Fruit fly (Drosophila melanogaster): ENCODE results near the gene bcn92.

bcn92 gene

DNA sequence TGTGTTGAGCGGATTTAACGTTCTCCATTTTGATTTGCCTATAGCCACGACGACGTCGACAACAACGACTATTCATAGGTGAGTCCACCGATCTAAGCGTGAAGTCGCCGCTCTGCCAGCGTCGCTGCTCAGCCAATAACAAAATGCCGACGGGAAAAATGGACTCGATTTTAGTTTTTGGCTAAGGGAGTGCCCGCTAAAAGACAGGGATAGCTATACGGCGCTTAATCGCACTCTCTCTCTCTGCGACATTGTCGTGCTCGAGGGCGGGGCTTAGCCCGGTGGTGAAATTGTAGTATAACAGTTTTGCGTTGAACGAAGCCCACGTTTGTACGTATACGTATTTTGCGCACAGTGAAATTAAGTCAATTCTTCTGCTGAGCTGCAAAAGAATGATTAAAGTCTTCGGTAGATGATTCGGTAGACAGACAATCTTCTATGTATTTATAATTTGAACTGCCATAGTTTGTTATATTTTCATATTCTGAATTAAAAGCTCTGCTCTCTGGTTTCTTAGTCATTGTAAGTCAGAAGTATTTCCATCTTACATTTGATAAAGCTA lies 23.8 kb downstream of the bcn92 start (continued):
- TF ChIP-seq CG7372 (GFP tag; IDR thresholded peaks at IDR 0.05): no peak
- TF ChIP-seq danr (GFP tag; IDR thresholded peaks at IDR 0.05): no peak
- no peak for TF ChIP-seq CG4424 (GFP tag; optimal IDR thresholded peaks at IDR 0.05)
- no peak for TF ChIP-seq BEAF-32 (GFP tag; optimal IDR thresholded peaks at IDR 0.05)
- TF ChIP-seq wek (GFP tag; optimal IDR thresholded peaks at IDR 0.05): no peak
- no peak for TF ChIP-seq Vsx1 (GFP tag; optimal IDR thresholded peaks at IDR 0.05)
- peak; percentile 95 for TF ChIP-seq ash1 (GFP tag; optimal IDR thresholded peaks at IDR 0.05)
- no peak for TF ChIP-seq dpn (GFP tag; optimal IDR thresholded peaks at IDR 0.05)
- TF ChIP-seq BtbVII (GFP tag; optimal IDR thresholded peaks at IDR 0.05): no peak
- TF ChIP-seq twi (tag; optimal IDR thresholded peaks at IDR 0.05): no peak
- TF ChIP-seq CG4282 (GFP tag; optimal IDR thresholded peaks at IDR 0.05): no peak
- no peak for TF ChIP-seq Mes4 (GFP tag; optimal IDR thresholded peaks at IDR 0.05)
- TF ChIP-seq Fer1 (GFP tag; optimal IDR thresholded peaks at IDR 0.05): no peak
- no peak for TF ChIP-seq Hr78 (GFP tag; optimal IDR thresholded peaks at IDR 0.05)
- no peak for TF ChIP-seq CG7786 (GFP tag; optimal IDR thresholded peaks at IDR 0.05)
- TF ChIP-seq CG11456 (GFP tag; IDR thresholded peaks at IDR 0.05): no peak
- no peak for TF ChIP-seq E2f1 (GFP tag; IDR thresholded peaks at IDR 0.05)
- no peak for TF ChIP-seq sens-2 (GFP tag; IDR thresholded peaks at IDR 0.05)
- TF ChIP-seq nerfin-1 (tag; optimal IDR thresholded peaks at IDR 0.05): no peak
- no peak for TF ChIP-seq cwo (GFP tag; optimal IDR thresholded peaks at IDR 0.05)
- TF ChIP-seq CG31365 (tag; optimal IDR thresholded peaks at IDR 0.05): no peak
- no peak for TF ChIP-seq Six4 (GFP tag; optimal IDR thresholded peaks at IDR 0.05)
- no peak for TF ChIP-seq CG9876 (GFP tag; optimal IDR thresholded peaks at IDR 0.05)
- TF ChIP-seq CG15269 (tag; optimal IDR thresholded peaks at IDR 0.05): no peak
- no peak for TF ChIP-seq Aef1 (GFP tag; IDR thresholded peaks at IDR 0.05)
- TF ChIP-seq trem (tag; optimal IDR thresholded peaks at IDR 0.05): no peak
- no peak for TF ChIP-seq ind (GFP tag; optimal IDR thresholded peaks at IDR 0.05)
- peak; percentile 34 for TF ChIP-seq CG8478 (optimal IDR thresholded peaks at IDR 0.05)
- TF ChIP-seq maf-S (GFP tag; optimal IDR thresholded peaks at IDR 0.05): no peak
- TF ChIP-seq fd3F (GFP tag; optimal IDR thresholded peaks at IDR 0.05): no peak
- TF ChIP-seq rib (GFP tag; IDR thresholded peaks at IDR 0.05): 0 out of 2 replicates have a peak, but pooled peaks have one; percentile 24
- TF ChIP-seq bcd (GFP tag; optimal IDR thresholded peaks at IDR 0.05): no peak
- no peak for TF ChIP-seq CG12659 (GFP tag; optimal IDR thresholded peaks at IDR 0.05)
- TF ChIP-seq psq (GFP tag; optimal IDR thresholded peaks at IDR 0.05): no peak
- TF ChIP-seq hbn (GFP tag; IDR thresholded peaks at IDR 0.05; ENCODE audit: partially characterized antibody): no peak
- TF ChIP-seq CG13123 (GFP tag; optimal IDR thresholded peaks at IDR 0.05): no peak
- TF ChIP-seq CG3163 (GFP tag; optimal IDR thresholded peaks at IDR 0.05): no peak
- TF ChIP-seq Camta (GFP tag; optimal IDR thresholded peaks at IDR 0.05): no peak
- no peak for TF ChIP-seq exex (tag; optimal IDR thresholded peaks at IDR 0.05)
- TF ChIP-seq pho (GFP tag; optimal IDR thresholded peaks at IDR 0.05): no peak
- TF ChIP-seq HLH4C (GFP tag; IDR thresholded peaks at IDR 0.05; ENCODE audit: partially characterized antibody): no peak
- TF ChIP-seq Eip74EF (GFP tag; optimal IDR thresholded peaks at IDR 0.05): no peak
- TF ChIP-seq odd (GFP tag; optimal IDR thresholded peaks at IDR 0.05): no peak
- no peak for TF ChIP-seq CG4404 (GFP tag; IDR thresholded peaks at IDR 0.05)
- no peak for TF ChIP-seq CG11696 (GFP tag; IDR thresholded peaks at IDR 0.05)
- no peak for TF ChIP-seq CG3995 (GFP tag; optimal IDR thresholded peaks at IDR 0.05)
- no peak for TF ChIP-seq CG6813 (GFP tag; optimal IDR thresholded peaks at IDR 0.05)
- TF ChIP-seq CG12236 (GFP tag; optimal IDR thresholded peaks at IDR 0.05): no peak
- TF ChIP-seq B-H2 (GFP tag; optimal IDR thresholded peaks at IDR 0.05): no peak
- no peak for TF ChIP-seq luna (GFP tag; optimal IDR thresholded peaks at IDR 0.05)
- no peak for TF ChIP-seq Mad (GFP tag; optimal IDR thresholded peaks at IDR 0.05)

Data from whole organism, embryonic.